Worm (Caenorhabditis elegans) whole organism, midembryonic: ENCODE data around the gene vps-26.

Source experiments
- T22C8.4 ChIP-seq: fragments of 200-800 bp; sonication (Bioruptor generic); IDR thresholded peaks from 2 replicates; pipeline ENCODE4 v1.3.6; 2022; ENCODE audit warnings: missing genetic modification characterization, missing compliant biosample characterization
- flt-1 ChIP-seq: fragments of 200-800 bp; sonication (Bioruptor generic); IDR thresholded peaks from 2 replicates; pipeline ENCODE4 v1.3.6; 2022; ENCODE audit warnings: missing genetic modification characterization, missing compliant biosample characterization
- med-1 ChIP-seq: sonication (generic microtip); optimal IDR thresholded peaks from 2 replicates; lab custom pipeline; 2017; ENCODE audit warnings: missing genetic modification characterization, mild to moderate bottlenecking, missing compliant biosample characterization, antibody characterized with exemption, missing genetic modification reagents; ENCODE audit not compliant: insufficient read depth
- ztf-23 ChIP-seq: fragments of 200-800 bp; sonication (Bioruptor generic); IDR thresholded peaks from 2 replicates; pipeline ENCODE4 v1.3.6; 2022; ENCODE audit warnings: missing genetic modification reagents, missing genetic modification characterization, missing compliant biosample characterization

ce11 chrIV:9299145-9299544 lies 42.4 kb downstream of the vps-26 start, which contains the start of gene F49C12.2:
- TF ChIP-seq flt-1 (GFP tag; lab: Robert Waterston, UW) (no peak), med-1 (GFP tag; lab: Kevin White, UChicago) (no peak), T22C8.4 (GFP tag; lab: Robert Waterston, UW) (no peak), ztf-23 (GFP tag; lab: Robert Waterston, UW) (no peak)
